Fruit fly (Drosophila melanogaster): ENCODE measurements around the gene CG42458.

CG42458 gene

DNA sequence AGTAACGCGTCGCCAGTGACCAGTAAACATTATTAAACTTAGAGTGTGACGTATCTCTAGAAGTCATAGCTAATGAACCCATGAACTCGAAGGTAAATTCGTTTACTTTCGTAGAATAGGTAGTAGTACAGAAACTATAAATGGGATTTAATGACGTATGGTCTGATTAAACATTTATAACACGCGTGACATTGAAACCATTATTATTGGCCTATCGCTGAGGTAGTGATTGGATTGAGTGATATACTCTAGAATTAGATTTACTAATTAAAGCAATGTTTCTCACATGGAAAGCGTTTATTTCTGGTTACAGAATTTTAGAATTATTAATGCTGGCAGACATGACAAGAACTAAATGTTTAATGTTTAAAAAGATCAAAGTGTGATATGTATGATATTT lies 46.8 kb upstream of the CG42458 start:
- TF ChIP-seq CG34376 (GFP tag; optimal IDR thresholded peaks at IDR 0.05): peak; percentile 36
- peak; percentile 29 for TF ChIP-seq sug (tag; optimal IDR thresholded peaks at IDR 0.05)
- no peak for TF ChIP-seq CG9932 (GFP tag; IDR thresholded peaks at IDR 0.05)
- TF ChIP-seq lbe (GFP tag; optimal IDR thresholded peaks at IDR 0.05): no peak
- no peak for TF ChIP-seq Myb (GFP tag; optimal IDR thresholded peaks at IDR 0.05)
- no peak for TF ChIP-seq Mes4 (GFP tag; optimal IDR thresholded peaks at IDR 0.05)
- TF ChIP-seq exex (tag; optimal IDR thresholded peaks at IDR 0.05): peak; percentile 83
- peak; percentile 44 for TF ChIP-seq BtbVII (GFP tag; optimal IDR thresholded peaks at IDR 0.05)
- peak; percentile 71 for TF ChIP-seq mirr (GFP tag; optimal IDR thresholded peaks at IDR 0.05)
- TF ChIP-seq Lhr (GFP tag; optimal IDR thresholded peaks at IDR 0.05): no peak

DNA sequence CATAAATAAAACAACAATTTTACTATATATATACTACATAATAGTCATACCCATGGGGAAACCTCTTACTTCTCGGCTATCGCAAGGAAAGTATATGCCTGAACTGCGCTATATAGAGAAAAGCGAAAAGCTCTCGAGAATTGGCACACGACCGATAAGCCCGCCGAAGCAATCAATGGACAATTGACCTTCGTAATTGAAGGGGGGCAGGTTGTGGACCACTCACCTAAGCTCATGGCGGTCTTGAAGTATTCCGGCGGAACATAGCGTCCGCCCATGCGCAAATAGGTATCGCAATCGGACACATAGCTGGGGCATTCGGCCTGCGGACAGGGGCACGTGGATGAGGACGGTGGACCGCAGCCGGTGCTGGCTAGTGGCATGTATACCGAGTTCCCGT lies 43.2 kb upstream of the CG42458 start:
- TF ChIP-seq exex (tag; optimal IDR thresholded peaks at IDR 0.05) (peak; percentile 4), org-1 (GFP tag; optimal IDR thresholded peaks at IDR 0.05) (no peak), dpn (GFP tag; optimal IDR thresholded peaks at IDR 0.05) (no peak), CG17612 (GFP tag; IDR thresholded peaks at IDR 0.05) (no peak), Dbx (GFP tag; IDR thresholded peaks at IDR 0.05) (0 out of 3 replicates have a peak, but pooled peaks have one; percentile 16), sug (tag; optimal IDR thresholded peaks at IDR 0.05) (peak; percentile 30), CG9215 (GFP tag; IDR thresholded peaks at IDR 0.05) (no peak)

DNA sequence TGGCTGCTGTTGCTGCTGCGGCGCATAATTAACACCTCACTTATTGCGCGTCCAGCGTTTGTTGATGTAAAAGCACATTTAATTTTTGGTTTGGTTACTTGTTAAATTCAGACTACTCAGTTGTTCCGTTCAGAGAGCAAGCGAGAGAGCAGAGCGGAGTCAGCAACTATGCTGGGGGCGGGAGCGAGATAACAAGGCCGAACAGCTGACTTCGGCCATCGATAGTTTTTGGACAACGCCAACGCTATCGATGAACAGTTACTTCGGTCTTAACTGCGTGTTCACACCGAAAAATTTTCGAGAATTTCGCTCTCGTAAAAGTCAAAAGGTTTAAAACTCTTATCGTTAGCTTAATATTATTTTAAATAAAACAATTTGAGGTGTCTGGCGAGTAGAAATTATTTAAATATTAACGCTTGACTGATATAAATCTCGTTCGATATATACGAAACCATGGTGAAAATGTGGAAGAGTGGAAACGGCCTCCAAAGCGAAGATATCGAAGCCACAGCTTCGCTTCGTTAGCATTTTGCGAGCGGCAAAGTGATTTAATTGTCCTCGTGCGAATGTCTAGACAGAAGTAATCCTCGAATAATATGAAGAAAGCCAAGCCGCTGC lies 42.2 kb upstream of the CG42458 start, which contains the start of the genes SMSr and smid:
TSS of gene SMSr (minus strand) at position 116 of the 618 bp plus-strand sequence.
TSS of gene smid (plus strand) at position 256 of the 618 bp plus-strand sequence.
- peak; percentile 39 to 63 for TF ChIP-seq Hr51 (GFP tag; optimal IDR thresholded peaks at IDR 0.05)
- TF ChIP-seq Meics (GFP tag; optimal IDR thresholded peaks at IDR 0.05): peak; percentile 55
- peak; percentile 27 for TF ChIP-seq CG13894 (tag; optimal IDR thresholded peaks at IDR 0.05)
- no peak for TF ChIP-seq CkIIα-i1 (GFP tag; IDR thresholded peaks at IDR 0.05)
- TF ChIP-seq grn (GFP tag; optimal IDR thresholded peaks at IDR 0.05): peak; percentile 49
- 0 out of 2 replicates have a peak, but pooled peaks have one; percentile 27 for TF ChIP-seq Nf-YA (GFP tag; IDR thresholded peaks at IDR 0.05)
- peak; percentile 30 for TF ChIP-seq CG4617 (GFP tag; optimal IDR thresholded peaks at IDR 0.05; ENCODE audit: borderline replicate concordance)
- peak; percentile 82 for TF ChIP-seq amos (GFP tag; IDR thresholded peaks at IDR 0.05; ENCODE audit: partially characterized antibody)
- TF ChIP-seq CG5180 (GFP tag; optimal IDR thresholded peaks at IDR 0.05): no peak
- TF ChIP-seq Antp (GFP tag; optimal IDR thresholded peaks at IDR 0.05): peak; percentile 52
- TF ChIP-seq zfh2 (GFP tag; optimal IDR thresholded peaks at IDR 0.05): peak; percentile 68
- TF ChIP-seq cwo (GFP tag; optimal IDR thresholded peaks at IDR 0.05): peak; percentile 26
- TF ChIP-seq wdn (GFP tag; IDR thresholded peaks at IDR 0.05): no peak
- no peak for TF ChIP-seq Gsc (GFP tag; IDR thresholded peaks at IDR 0.05)
- TF ChIP-seq CG7987 (GFP tag; optimal IDR thresholded peaks at IDR 0.05): peak; percentile 26
- TF ChIP-seq HmgD (GFP tag; optimal IDR thresholded peaks at IDR 0.05): no peak
- no peak for TF ChIP-seq gt (GFP tag; IDR thresholded peaks at IDR 0.05)
- TF ChIP-seq Side (GFP tag; optimal IDR thresholded peaks at IDR 0.05): no peak
- peak; percentile 3 for TF ChIP-seq fd3F (GFP tag; optimal IDR thresholded peaks at IDR 0.05)
- peak; percentile 82 for TF ChIP-seq gem (tag; optimal IDR thresholded peaks at IDR 0.05)
- TF ChIP-seq nerfin-1 (tag; optimal IDR thresholded peaks at IDR 0.05): peak; percentile 45
- TF ChIP-seq CG30020 (tag; optimal IDR thresholded peaks at IDR 0.05): peak; percentile 91
- no peak for TF ChIP-seq salm (tag; optimal IDR thresholded peaks at IDR 0.05)
- peak; percentile 8 for TF ChIP-seq Spps (tag; optimal IDR thresholded peaks at IDR 0.05)
- peak; percentile 32; the same call in 1 of the 2 replicates for TF ChIP-seq H2.0 (GFP tag; IDR thresholded peaks at IDR 0.05)
- peak; percentile 73 for TF ChIP-seq CG11504 (tag; optimal IDR thresholded peaks at IDR 0.05)
- TF ChIP-seq Eip74EF (GFP tag; optimal IDR thresholded peaks at IDR 0.05): peak; percentile 25 to 73
- TF ChIP-seq Dp (GFP tag; optimal IDR thresholded peaks at IDR 0.05): peak; percentile 20
- peak; percentile 71 for TF ChIP-seq CG12659 (GFP tag; optimal IDR thresholded peaks at IDR 0.05)
- peak; percentile 23; the same call in 1 of the 2 replicates for TF ChIP-seq vvl (GFP tag; IDR thresholded peaks at IDR 0.05)
- TF ChIP-seq eyg (GFP tag; optimal IDR thresholded peaks at IDR 0.05): no peak
